Fruit fly (Drosophila melanogaster): ENCODE measurements around the gene Qsox4.

Qsox4 gene

DNA sequence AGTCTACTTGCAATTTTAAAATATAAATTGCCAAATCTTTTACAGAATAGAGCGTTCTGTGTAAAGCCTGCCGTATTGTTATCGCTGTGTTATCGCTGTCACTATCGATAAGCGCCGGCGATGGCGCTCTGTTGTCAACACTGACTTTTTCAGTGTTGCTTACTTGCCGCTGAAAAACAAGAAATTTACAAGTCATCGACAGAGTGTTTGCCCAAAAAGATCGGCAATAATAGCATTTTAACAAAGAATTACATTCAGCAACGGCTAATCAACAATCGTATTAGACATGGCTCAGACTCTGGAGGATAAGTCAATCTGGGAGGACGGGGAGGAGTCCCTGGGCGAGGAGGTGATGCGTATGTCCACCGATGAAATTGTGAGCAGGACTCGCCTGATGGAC is 50.2 kb downstream of the Qsox4 start, which contains the start of the genes RanBP3 and Rpt5 (continued):
- TF ChIP-seq Dll (GFP tag; IDR thresholded peaks at IDR 0.05; ENCODE audit: partially characterized antibody) = peak; percentile 77
- peak in 1 of 2 experiments; percentile 9 for TF ChIP-seq bsh (GFP tag; optimal IDR thresholded peaks at IDR 0.05)
- TF ChIP-seq CG7357 (GFP tag; IDR thresholded peaks at IDR 0.05) = no peak
- peak; percentile 70 for TF ChIP-seq gro (GFP tag; optimal IDR thresholded peaks at IDR 0.05)
- TF ChIP-seq aop (GFP tag; IDR thresholded peaks at IDR 0.05) = no peak
- TF ChIP-seq CG14441 (GFP tag; IDR thresholded peaks at IDR 0.05) = peak; percentile 44; the same call in 1 of the 2 replicates
- no peak for TF ChIP-seq twi (tag; optimal IDR thresholded peaks at IDR 0.05)
- peak; percentile 62; the same call in 1 of the 3 replicates for TF ChIP-seq ken (GFP tag; IDR thresholded peaks at IDR 0.05)
- TF ChIP-seq CG12769 (tag; optimal IDR thresholded peaks at IDR 0.05) = no peak
- peak; percentile 60 for TF ChIP-seq Myb (GFP tag; optimal IDR thresholded peaks at IDR 0.05)
- no peak for TF ChIP-seq CG8089 (GFP tag; optimal IDR thresholded peaks at IDR 0.05)
- TF ChIP-seq gsb-n (tag; optimal IDR thresholded peaks at IDR 0.05) = no peak
- TF ChIP-seq CG4328 (GFP tag; optimal IDR thresholded peaks at IDR 0.05) = no peak
- TF ChIP-seq CG42726 (GFP tag; IDR thresholded peaks at IDR 0.05; ENCODE audit: partially characterized antibody) = peak; percentile 79; the same call in 1 of the 2 replicates
- TF ChIP-seq vfl (GFP tag; optimal IDR thresholded peaks at IDR 0.05) = peak; percentile 68
- no peak for TF ChIP-seq CG2202 (tag; optimal IDR thresholded peaks at IDR 0.05)
- no peak for TF ChIP-seq TFAM (GFP tag; optimal IDR thresholded peaks at IDR 0.05)
- TF ChIP-seq Doc2 (GFP tag; IDR thresholded peaks at IDR 0.05) = no peak
- peak; percentile 63 for TF ChIP-seq ftz-f1 (GFP tag; optimal IDR thresholded peaks at IDR 0.05)
- no peak for TF ChIP-seq Vsx1 (GFP tag; optimal IDR thresholded peaks at IDR 0.05)
- peak; percentile 35; the same call in 1 of the 3 replicates for TF ChIP-seq dysf (GFP tag; IDR thresholded peaks at IDR 0.05)
- TF ChIP-seq CG17328 (GFP tag; IDR thresholded peaks at IDR 0.05) = no peak
- TF ChIP-seq CG12744 (GFP tag; optimal IDR thresholded peaks at IDR 0.05) = peak; percentile 41
- no peak for TF ChIP-seq CG4730 (GFP tag; IDR thresholded peaks at IDR 0.05)
- peak; percentile 98 for TF ChIP-seq CG10267 (tag; optimal IDR thresholded peaks at IDR 0.05)
- TF ChIP-seq CG6254 (GFP tag; optimal IDR thresholded peaks at IDR 0.05) = no peak
- no peak for TF ChIP-seq gem (tag; optimal IDR thresholded peaks at IDR 0.05)
- peak; percentile 63 for TF ChIP-seq CG3163 (GFP tag; optimal IDR thresholded peaks at IDR 0.05)
- TF ChIP-seq CG43689 (GFP tag; IDR thresholded peaks at IDR 0.05) = no peak
- TF ChIP-seq NK7.1 (GFP tag; optimal IDR thresholded peaks at IDR 0.05) = peak; percentile 41
- peak; percentile 70 for TF ChIP-seq vvl (GFP tag; IDR thresholded peaks at IDR 0.05)
- TF ChIP-seq org-1 (GFP tag; optimal IDR thresholded peaks at IDR 0.05) = no peak
- TF ChIP-seq PHDP (tag; optimal IDR thresholded peaks at IDR 0.05) = no peak
- TF ChIP-seq HLHmδ (GFP tag; optimal IDR thresholded peaks at IDR 0.05) = no peak
- TF ChIP-seq Awh (GFP tag; IDR thresholded peaks at IDR 0.05) = no peak
- TF ChIP-seq Sox100B (GFP tag; optimal IDR thresholded peaks at IDR 0.05) = no peak
- TF ChIP-seq CG2129 (GFP tag; IDR thresholded peaks at IDR 0.05; ENCODE audit: partially characterized antibody) = peak; percentile 46; the same call in 1 of the 2 replicates
- TF ChIP-seq CG31441 (GFP tag; IDR thresholded peaks at IDR 0.05) = no peak
- TF ChIP-seq Dfd (GFP tag; optimal IDR thresholded peaks at IDR 0.05) = no peak
- TF ChIP-seq ind (GFP tag; optimal IDR thresholded peaks at IDR 0.05) = peak; percentile 60
- no peak for TF ChIP-seq CG7372 (GFP tag; IDR thresholded peaks at IDR 0.05)
- TF ChIP-seq nmo (GFP tag; optimal IDR thresholded peaks at IDR 0.05) = peak; percentile 35
- TF ChIP-seq tll (GFP tag; optimal IDR thresholded peaks at IDR 0.05) = no peak
- TF ChIP-seq Six4 (GFP tag; optimal IDR thresholded peaks at IDR 0.05) = peak; percentile 14
- TF ChIP-seq CG12155 (GFP tag; optimal IDR thresholded peaks at IDR 0.05) = peak; percentile 61
- TF ChIP-seq lab (GFP tag; optimal IDR thresholded peaks at IDR 0.05) = no peak
- TF ChIP-seq sob (GFP tag; IDR thresholded peaks at IDR 0.05) = peak; percentile 90
- TF ChIP-seq CG10543 (GFP tag; optimal IDR thresholded peaks at IDR 0.05) = no peak
- TF ChIP-seq Pdp1 (GFP tag; optimal IDR thresholded peaks at IDR 0.05) = peak; percentile 45 to 68
- TF ChIP-seq NFAT (GFP tag; IDR thresholded peaks at IDR 0.05) = peak; percentile 63; the same call in 1 of the 2 replicates
- no peak for TF ChIP-seq CG8388 (GFP tag; optimal IDR thresholded peaks at IDR 0.05)

All from whole organism, embryonic.